Worm (Caenorhabditis elegans): Measurements from ENCODE around the gene gly-20.

Gene gly-20

DNA sequence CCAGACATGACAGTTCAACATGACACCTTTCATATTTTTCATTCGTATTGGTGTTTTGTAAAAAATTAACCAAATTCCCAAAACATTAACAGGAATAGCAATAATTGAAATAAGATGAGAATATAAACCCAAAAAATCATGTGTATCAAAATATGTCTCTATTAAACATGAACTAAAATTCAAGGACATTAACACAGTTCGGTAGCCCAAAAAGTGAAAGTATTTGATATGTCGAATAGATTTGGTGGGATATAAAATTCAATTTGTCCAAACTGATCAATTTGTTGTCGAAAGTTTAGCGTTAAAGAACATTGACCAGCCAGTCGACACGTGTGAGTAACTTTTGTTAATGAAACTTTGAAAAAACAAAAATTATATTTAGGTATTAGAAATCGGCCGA lies 20.3 kb downstream of the gly-20 start, which contains the start of gene srh-46:
TSS of gene srh-46 (minus strand) at position 189 of the 400 bp plus-strand sequence.
- TF ChIP-seq dao-5 (tag; optimal IDR thresholded peaks at IDR 0.05) (no peak), him-1 (tag; optimal IDR thresholded peaks at IDR 0.05) (no peak), W03F9.2 (tag; optimal IDR thresholded peaks at IDR 0.05) (no peak)

DNA sequence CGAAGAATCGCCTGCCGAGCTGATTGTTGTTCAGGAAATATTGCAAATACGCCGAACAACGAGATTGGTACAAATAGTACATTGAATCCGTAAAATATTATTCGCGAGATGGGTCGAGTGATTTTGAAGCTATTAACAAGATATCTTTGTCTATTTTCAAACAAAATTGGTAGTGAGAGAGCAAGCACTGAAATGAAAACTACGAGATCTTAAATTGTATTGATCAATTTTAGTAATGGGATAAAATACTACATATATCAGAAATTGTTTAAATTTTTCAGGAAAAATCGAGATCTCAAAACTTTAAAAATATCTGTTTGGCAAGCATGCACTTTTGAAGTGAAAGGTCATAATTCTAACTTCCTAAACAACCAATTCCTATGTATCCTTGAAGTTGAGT lies 21.8 kb downstream of the gly-20 start:
- no peak for TF ChIP-seq W03F9.2 (tag; optimal IDR thresholded peaks at IDR 0.05)
- TF ChIP-seq dao-5 (tag; optimal IDR thresholded peaks at IDR 0.05), result no peak
- TF ChIP-seq him-1 (tag; optimal IDR thresholded peaks at IDR 0.05), result no peak

DNA sequence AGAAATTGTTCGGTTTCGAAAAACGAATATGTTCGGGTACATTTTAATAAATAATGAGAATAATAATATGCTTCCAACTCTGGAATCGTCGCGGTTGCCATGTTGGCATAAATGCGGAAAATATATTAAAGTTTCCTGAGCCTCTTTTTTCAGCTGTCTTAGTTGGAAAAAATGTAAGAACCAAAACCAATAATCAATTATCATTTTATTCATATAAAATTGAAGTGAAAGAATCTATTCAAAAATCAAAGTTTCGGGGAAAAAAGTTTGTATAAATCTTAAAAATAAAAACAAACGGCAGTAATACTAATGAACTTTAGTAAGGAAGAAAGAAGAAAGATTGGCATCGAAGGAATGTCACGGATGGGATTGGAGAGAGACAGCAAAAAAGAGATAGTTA lies 22.5 kb downstream of the gly-20 start, which contains the start of gene srh-45:
TSS of gene srh-45 (minus strand) at position 101 of the 400 bp plus-strand sequence.
- TF ChIP-seq him-1 (tag; optimal IDR thresholded peaks at IDR 0.05) (no peak), dao-5 (tag; optimal IDR thresholded peaks at IDR 0.05) (no peak), W03F9.2 (tag; optimal IDR thresholded peaks at IDR 0.05) (no peak)

DNA sequence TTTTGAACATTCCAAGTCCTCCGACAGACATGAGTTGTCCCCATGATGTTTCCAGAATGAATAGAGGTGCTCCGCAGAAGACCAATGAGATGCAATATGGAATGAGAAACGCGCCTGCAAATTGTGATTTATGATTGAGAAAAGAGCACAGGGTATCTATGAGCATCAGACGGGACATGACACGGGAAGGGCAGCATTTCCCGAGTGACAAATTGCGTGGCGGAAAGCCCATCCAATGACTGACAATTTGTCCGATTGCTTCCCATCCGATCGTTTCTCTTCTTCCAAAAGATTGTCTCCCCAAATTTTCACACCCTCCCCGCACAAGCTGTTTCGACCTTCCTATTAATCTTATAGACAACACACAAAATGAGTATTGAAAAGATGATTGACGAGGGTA lies 25.4 kb downstream of the gly-20 start:
- TF ChIP-seq dao-5 (tag; optimal IDR thresholded peaks at IDR 0.05) (no peak), W03F9.2 (tag; optimal IDR thresholded peaks at IDR 0.05) (no peak), him-1 (tag; optimal IDR thresholded peaks at IDR 0.05) (no peak)

DNA sequence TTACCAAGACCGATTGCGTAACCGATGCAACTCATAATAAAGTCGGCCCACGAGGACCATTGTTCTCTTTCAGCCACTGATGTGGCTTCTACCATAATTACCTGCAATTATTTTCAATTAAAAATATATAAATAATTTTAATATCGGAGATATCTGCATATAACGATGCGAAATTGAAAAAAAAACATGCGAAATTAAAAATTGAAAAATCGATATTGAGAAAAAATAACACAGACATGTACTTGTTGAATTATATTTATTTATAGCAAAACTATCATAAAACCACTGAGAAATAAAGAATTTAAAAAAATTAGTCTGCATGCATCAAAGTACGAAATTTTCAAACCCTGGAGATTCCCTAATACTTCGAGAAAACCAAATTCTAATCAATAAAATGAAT lies 26.0 kb downstream of the gly-20 start, which contains the start of gene snf-11:
TSS of gene snf-11 (minus strand) at position 101 of the 400 bp plus-strand sequence.
- TF ChIP-seq dao-5 (tag; optimal IDR thresholded peaks at IDR 0.05), result no peak

DNA sequence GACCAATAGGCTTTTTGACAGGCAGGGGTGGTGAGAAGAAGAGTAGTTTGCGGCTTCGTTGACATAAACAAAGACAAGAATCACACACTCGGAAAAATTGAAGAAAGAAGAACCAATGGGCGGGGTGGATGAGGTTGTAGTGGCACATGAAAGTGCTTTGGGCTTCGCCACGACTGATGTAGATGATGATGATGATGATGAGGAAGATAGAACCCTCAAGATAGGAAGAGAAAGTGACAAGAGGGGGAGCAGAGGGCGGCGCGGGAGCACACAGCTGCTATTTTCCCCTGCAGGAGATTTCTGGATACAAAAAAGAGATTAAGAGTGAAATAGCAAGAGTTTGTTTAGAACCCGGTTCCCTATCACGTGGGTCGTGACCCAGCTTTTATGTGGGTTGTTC lies 26.5 kb downstream of the gly-20 start:
- no peak for TF ChIP-seq him-1 (tag; optimal IDR thresholded peaks at IDR 0.05)
- TF ChIP-seq dao-5 (tag; optimal IDR thresholded peaks at IDR 0.05), result no peak
- TF ChIP-seq W03F9.2 (tag; optimal IDR thresholded peaks at IDR 0.05), result no peak

DNA sequence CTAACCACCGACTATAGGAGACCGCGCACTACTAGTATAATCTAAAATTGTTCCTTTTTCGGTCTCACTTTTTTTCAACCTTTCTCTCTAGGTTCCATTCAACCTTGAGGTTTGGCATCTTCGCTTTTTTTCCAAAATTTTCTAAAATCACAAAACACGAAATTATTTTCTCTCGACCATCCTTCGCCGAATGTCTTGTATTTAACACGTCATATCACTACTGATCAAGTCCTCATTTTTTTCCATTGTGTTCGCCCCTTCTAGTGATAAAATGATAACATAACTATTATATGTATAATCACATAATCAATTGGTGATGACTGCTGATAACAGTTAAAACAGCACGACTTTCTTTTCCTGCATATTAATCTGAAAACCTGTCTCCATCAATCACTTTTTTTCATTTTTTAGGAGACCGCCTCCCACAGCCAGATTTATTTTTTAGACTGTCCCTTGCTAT lies 28.7 kb downstream of the gly-20 start, which contains the start of gene T03F7.7:
TSS of gene T03F7.7 (plus strand) at position 410 of the 460 bp plus-strand sequence.
- no peak for TF ChIP-seq W03F9.2 (tag; optimal IDR thresholded peaks at IDR 0.05)
- TF ChIP-seq him-1 (tag; optimal IDR thresholded peaks at IDR 0.05), result no peak
- no peak for TF ChIP-seq dao-5 (tag; optimal IDR thresholded peaks at IDR 0.05)

DNA sequence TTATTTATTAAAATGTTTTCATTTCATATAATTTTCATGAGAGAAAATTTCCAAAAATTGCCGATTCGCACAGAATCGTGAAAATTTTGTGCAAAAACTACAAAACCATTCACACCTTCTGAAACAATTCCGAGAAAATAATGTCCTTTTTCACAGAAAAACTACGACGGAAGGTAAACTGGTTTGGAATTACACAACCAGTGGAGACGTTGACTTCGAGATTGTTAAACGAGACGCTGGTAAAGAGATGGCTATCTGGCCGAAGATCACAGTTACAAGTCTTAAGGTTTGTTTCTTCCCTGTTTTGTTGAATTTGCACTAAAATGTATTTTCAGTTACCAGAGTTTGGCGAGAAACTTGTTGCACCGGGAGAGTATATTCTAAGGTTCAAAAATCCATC lies 30.5 kb downstream of the gly-20 start:
- no peak for TF ChIP-seq W03F9.2 (tag; optimal IDR thresholded peaks at IDR 0.05)
- no peak for TF ChIP-seq dao-5 (tag; optimal IDR thresholded peaks at IDR 0.05)
- no peak for TF ChIP-seq him-1 (tag; optimal IDR thresholded peaks at IDR 0.05)

DNA sequence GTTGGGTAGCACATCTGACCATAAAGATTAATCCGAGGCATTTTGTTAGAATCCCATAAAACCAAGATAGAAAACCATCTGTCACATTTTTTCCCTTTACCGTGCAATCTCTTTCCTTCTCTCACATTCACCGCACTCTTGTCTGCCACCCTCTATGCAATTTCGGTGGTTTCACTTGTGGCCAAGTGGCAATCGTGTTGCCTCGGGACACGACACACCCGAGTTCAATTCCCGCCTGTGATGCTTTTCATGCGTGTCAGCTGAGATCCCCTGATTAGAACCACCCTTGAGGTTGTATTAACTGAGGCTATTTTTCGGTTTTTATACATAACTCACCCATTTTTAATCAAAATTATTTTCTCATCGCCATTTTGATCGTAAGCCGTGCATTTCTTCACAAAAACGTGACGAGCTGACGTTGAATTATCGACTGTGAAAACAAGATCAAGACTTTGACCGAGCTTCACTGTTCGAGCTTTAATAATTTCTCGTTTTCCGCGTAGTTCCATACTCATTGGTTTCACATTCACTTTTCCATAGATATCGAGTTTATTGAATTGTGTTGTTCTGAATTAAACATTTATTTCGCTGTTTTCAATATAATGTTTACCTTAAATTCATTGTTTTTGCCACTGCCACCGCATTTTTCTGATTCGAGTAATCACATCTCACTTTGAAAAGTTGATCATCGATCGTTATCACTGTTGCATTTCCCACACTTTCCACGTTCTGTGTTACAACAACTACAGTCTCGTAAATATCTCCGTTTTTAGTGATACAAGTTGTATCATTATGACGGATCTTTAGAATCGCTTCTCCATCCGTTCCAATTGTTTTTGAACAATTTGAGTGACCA lies 31.9 kb downstream of the gly-20 start:
- TF ChIP-seq him-1 (tag; optimal IDR thresholded peaks at IDR 0.05) (peak; percentile 37), dao-5 (tag; optimal IDR thresholded peaks at IDR 0.05) (peak; percentile 96), W03F9.2 (tag; optimal IDR thresholded peaks at IDR 0.05) (peak; percentile 78)

DNA sequence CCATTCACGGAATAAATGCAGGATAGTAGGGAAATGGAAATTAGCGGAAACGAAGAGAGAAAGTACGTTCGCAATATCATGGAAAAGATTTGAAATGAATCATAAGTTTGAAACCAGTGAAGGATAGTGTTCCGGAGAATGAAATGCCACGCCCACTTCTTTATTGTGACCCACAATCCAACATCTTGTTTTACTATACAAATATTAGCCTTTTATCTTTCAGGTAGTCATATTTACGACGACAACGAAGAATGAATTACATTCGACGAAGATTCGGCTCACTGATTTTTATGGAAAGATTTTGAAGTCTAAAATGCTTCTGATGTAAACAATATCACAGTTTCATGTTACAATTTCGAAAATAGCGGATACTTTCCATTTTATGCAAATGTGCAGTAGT lies 34.4 kb downstream of the gly-20 start, which contains the start of gene cutl-18:
TSS of gene cutl-18 (minus strand) at position 101 of the 400 bp plus-strand sequence.
- TF ChIP-seq him-1 (tag; optimal IDR thresholded peaks at IDR 0.05), result no peak
- no peak for TF ChIP-seq dao-5 (tag; optimal IDR thresholded peaks at IDR 0.05)
- no peak for TF ChIP-seq W03F9.2 (tag; optimal IDR thresholded peaks at IDR 0.05)

DNA sequence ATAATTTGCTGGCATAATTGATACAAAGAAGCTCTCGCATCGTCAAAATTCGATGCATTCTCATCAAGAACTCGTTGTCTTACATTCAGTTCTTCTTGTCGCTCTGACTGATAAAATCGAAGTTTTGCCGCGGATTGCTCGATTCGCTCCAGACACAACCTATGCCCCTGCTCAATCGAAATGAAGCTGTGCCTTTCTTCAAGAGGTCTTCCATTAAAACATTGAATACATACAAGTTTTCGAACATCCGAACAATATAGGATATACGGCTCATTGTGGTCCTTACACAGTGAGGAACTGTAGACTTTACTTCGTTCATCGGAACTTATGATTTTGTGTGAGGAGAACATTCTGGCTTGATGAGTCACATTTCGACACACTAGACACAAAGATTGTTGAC lies 38.5 kb downstream of the gly-20 start:
- TF ChIP-seq dao-5 (tag; optimal IDR thresholded peaks at IDR 0.05), result no peak

DNA sequence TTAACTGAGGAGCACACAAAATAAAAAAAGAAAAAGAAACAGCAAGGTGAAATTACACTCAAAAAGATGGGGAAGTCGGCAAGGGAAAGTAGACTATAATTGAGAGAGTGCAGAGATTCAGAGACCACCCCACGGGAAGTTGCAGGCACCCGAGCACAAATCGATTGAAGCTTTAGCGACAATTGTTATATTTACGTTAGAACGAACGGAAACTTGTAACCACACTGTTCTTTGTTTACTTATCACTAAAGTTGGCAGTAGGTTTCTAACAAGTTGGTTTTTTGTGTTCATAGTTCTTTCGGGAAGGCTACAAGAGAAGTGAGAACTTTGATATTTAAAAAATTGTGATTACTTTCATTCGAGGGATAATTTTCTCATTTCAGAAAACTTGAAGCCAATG lies 39.3 kb downstream of the gly-20 start, which contains the start of gene F47G9.4:
TSS of gene F47G9.4 (minus strand) at position 98 of the 400 bp plus-strand sequence.
- TF ChIP-seq W03F9.2 (tag; optimal IDR thresholded peaks at IDR 0.05), result no peak
- no peak for TF ChIP-seq dao-5 (tag; optimal IDR thresholded peaks at IDR 0.05)
- TF ChIP-seq him-1 (tag; optimal IDR thresholded peaks at IDR 0.05), result no peak

DNA sequence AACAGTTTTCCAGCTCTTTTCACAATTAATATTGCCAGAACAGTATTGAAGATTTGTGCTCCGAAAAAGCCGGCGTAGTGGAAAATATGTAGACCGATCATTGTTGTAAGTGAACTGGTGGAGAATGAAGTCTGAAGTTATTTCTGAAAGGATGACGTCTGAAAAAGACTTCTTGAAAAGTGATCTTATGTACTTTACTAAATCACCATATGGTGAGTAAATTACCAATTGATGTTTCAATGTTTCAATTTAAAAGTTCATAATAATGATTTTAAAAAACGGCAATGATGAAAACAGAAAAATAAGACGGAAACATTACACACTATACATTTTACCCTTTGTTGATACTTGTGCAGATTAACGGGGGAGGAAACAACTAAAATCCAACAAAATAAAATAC lies 41.3 kb downstream of the gly-20 start, which contains the start of gene str-141:
TSS of gene str-141 (minus strand) at position 101 of the 400 bp plus-strand sequence.
- TF ChIP-seq him-1 (tag; optimal IDR thresholded peaks at IDR 0.05) (no peak), dao-5 (tag; optimal IDR thresholded peaks at IDR 0.05) (no peak), W03F9.2 (tag; optimal IDR thresholded peaks at IDR 0.05) (no peak)

DNA sequence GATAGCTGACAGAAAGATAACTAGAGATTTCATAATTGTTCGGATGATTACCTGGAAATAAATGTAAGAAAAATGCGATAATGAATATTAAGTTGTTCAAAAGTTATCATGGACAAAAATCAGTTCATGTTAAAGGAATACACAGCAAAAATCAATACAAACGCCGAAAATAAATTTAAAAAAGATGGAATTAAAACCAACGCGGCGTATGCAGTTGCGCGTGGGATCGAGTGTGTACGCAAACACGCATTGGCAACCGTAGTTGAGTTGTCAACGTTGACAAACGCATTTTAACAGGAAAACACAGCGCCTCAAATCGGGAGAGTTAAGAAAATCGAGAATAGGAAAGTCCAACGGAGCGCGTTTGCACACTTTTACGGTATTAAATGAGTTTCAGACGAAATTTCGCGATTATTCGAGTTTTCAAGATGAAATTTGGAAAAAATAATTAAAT lies 44.6 kb downstream of the gly-20 start, which contains the start of gene tmed-10:
TSS of gene tmed-10 (minus strand) at position 51 of the 454 bp plus-strand sequence.
- TF ChIP-seq dao-5 (tag; optimal IDR thresholded peaks at IDR 0.05) (no peak), W03F9.2 (tag; optimal IDR thresholded peaks at IDR 0.05) (peak; percentile 77)

All from whole organism, L4/young adult.